Worm (Caenorhabditis elegans) whole organism, young adult: Measurements from ENCODE around the gene tsp-20.

Experiments used
- B0035.1 ChIP-seq: sonication (generic microtip); optimal IDR thresholded peaks from 2 replicates; lab custom pipeline; 2016; ENCODE audit warnings: missing genetic modification characterization, mild to moderate bottlenecking, missing compliant biosample characterization, missing genotype, missing genetic modification reagents
- B0336.3 ChIP-seq: fragments of 200-800 bp; sonication (Bioruptor generic); IDR thresholded peaks from 2 replicates; pipeline ENCODE4 v1.3.6; 2022; ENCODE audit warnings: missing genetic modification characterization, missing compliant biosample characterization
- D2030.7 ChIP-seq: fragments of 200-800 bp; sonication (Bioruptor generic); IDR thresholded peaks from 2 replicates; pipeline ENCODE4 v1.3.6; 2022; ENCODE audit warnings: missing genetic modification reagents, missing genetic modification characterization, missing compliant biosample characterization
- F22D6.2 ChIP-seq: sonication (generic microtip); optimal IDR thresholded peaks from 2 replicates; lab custom pipeline; 2016; ENCODE audit warnings: mild to moderate bottlenecking, missing genetic modification characterization, missing compliant biosample characterization
- F23B12.7 ChIP-seq: sonication (generic microtip); optimal IDR thresholded peaks from 2 replicates; lab custom pipeline; 2017; ENCODE audit warnings: missing genetic modification characterization, mild to moderate bottlenecking, missing compliant biosample characterization, antibody characterized with exemption, moderate library complexity; ENCODE audit not compliant: insufficient read depth
- F37B4.10 ChIP-seq: fragments of 200-800 bp; sonication (Bioruptor generic); IDR thresholded peaks from 2 replicates; pipeline ENCODE4 v1.3.6; 2022; ENCODE audit warnings: missing genetic modification characterization, missing compliant biosample characterization
- K11D2.4 ChIP-seq: fragments of 200-800 bp; sonication (Bioruptor generic); IDR thresholded peaks from 2 replicates; pipeline ENCODE4 v1.3.6; 2022; ENCODE audit warnings: missing genetic modification reagents, missing genetic modification characterization, missing compliant biosample characterization
- K12H6.12 ChIP-seq: fragments of 200-800 bp; sonication (Bioruptor generic); optimal IDR thresholded peaks from 2 replicates; lab custom pipeline; 2018; ENCODE audit warnings: mild to moderate bottlenecking, missing genetic modification characterization, missing compliant biosample characterization
- T07F8.4 ChIP-seq: sonication (generic microtip); optimal IDR thresholded peaks from 2 replicates; lab custom pipeline; 2016; ENCODE audit warnings: mild to moderate bottlenecking, missing genetic modification characterization, moderate library complexity, missing compliant biosample characterization
- T26A5.8 ChIP-seq: sonication (generic microtip); optimal IDR thresholded peaks from 2 replicates; lab custom pipeline; 2016; ENCODE audit warnings: missing genetic modification characterization, missing compliant biosample characterization
- Y67H2A.10 ChIP-seq: fragments of 200-800 bp; sonication (Bioruptor generic); conservative IDR thresholded peaks from 2 replicates; pipeline ENCODE4 v1.3.6; 2022; ENCODE audit warnings: missing genetic modification reagents, missing genetic modification characterization, missing compliant biosample characterization
- Y79H2A.3 ChIP-seq: fragments of 200-800 bp; sonication (Bioruptor generic); conservative IDR thresholded peaks from 2 replicates; pipeline ENCODE4 v1.3.6; 2022; ENCODE audit warnings: missing genetic modification reagents, missing genetic modification characterization, missing compliant biosample characterization
- ZK185.1 ChIP-seq: sonication (generic microtip); optimal IDR thresholded peaks from 2 replicates; lab custom pipeline; 2016; ENCODE audit warnings: mild to moderate bottlenecking, missing genetic modification characterization, missing compliant biosample characterization; ENCODE audit not compliant: poor library complexity, severe bottlenecking
- ama-1 ChIP-seq, 3 experiments: fragments of 150-350 bp in 1 of 3; sonication (generic microtip) in 2 of 3; optimal IDR thresholded peaks; 2 replicates each; lab custom pipeline; 2014 to 2018; ENCODE audit warnings: missing biosample characterization in 2 of 3, missing genetic modification characterization in 2 of 3, missing genetic modification reagents in 2 of 3
- atf-7 ChIP-seq: sonication (generic microtip); optimal IDR thresholded peaks from 2 replicates; lab custom pipeline; 2017; ENCODE audit warnings: mild to moderate bottlenecking, missing genetic modification characterization, missing compliant biosample characterization
- athp-1 ChIP-seq: sonication (generic microtip); optimal IDR thresholded peaks from 2 replicates; lab custom pipeline; 2017; ENCODE audit warnings: mild to moderate bottlenecking, missing genetic modification characterization, missing compliant biosample characterization
- bed-1 ChIP-seq: fragments of 200-800 bp; sonication (Bioruptor generic); IDR thresholded peaks from 2 replicates; pipeline ENCODE4 v1.3.6; 2022; ENCODE audit warnings: missing genetic modification reagents, missing genetic modification characterization, missing compliant biosample characterization
- cebp-2 ChIP-seq: fragments of 200-800 bp; sonication (Bioruptor generic); IDR thresholded peaks from 2 replicates; pipeline ENCODE4 v1.3.6; 2022; ENCODE audit warnings: missing genetic modification characterization, missing compliant biosample characterization
- dpl-1 ChIP-seq: fragments of 150-350 bp; optimal IDR thresholded peaks from 2 replicates; lab custom pipeline; 2014; ENCODE audit warnings: missing biosample characterization, missing genetic modification reagents, missing genetic modification characterization
- efl-1 ChIP-seq: fragments of 150-350 bp; optimal IDR thresholded peaks from 2 replicates; lab custom pipeline; 2014; ENCODE audit warnings: missing biosample characterization, missing genetic modification reagents, missing genetic modification characterization
- egl-44 ChIP-seq: fragments of 200-800 bp; sonication (Bioruptor generic); IDR thresholded peaks from 2 replicates; pipeline ENCODE4 v1.3.6; 2022; ENCODE audit warnings: missing genetic modification reagents, missing genetic modification characterization, missing compliant biosample characterization
- ekl-4 ChIP-seq: fragments of 200-800 bp; sonication (Bioruptor generic); IDR thresholded peaks from 2 replicates; pipeline ENCODE4 v1.3.6; 2022; ENCODE audit warnings: missing genetic modification reagents, missing genetic modification characterization, missing compliant biosample characterization
- fkh-3 ChIP-seq: sonication (generic microtip); optimal IDR thresholded peaks from 2 replicates; lab custom pipeline; 2016; ENCODE audit warnings: mild to moderate bottlenecking, missing genetic modification characterization, missing compliant biosample characterization
- gei-17 ChIP-seq: fragments of 200-800 bp; sonication (Bioruptor generic); optimal IDR thresholded peaks from 2 replicates; lab custom pipeline; 2018; ENCODE audit warnings: mild to moderate bottlenecking, missing genetic modification characterization, missing compliant biosample characterization
- hlh-12 ChIP-seq: sonication (generic microtip); optimal IDR thresholded peaks from 2 replicates; lab custom pipeline; 2016; ENCODE audit warnings: missing genetic modification characterization, missing compliant biosample characterization
- hlh-26 ChIP-seq: fragments of 200-800 bp; sonication (Bioruptor generic); conservative IDR thresholded peaks from 2 replicates; pipeline ENCODE4 v1.3.6; 2022; ENCODE audit warnings: missing genetic modification reagents, missing genetic modification characterization, missing compliant biosample characterization
- hmg-20 ChIP-seq: fragments of 200-800 bp; sonication (Bioruptor generic); IDR thresholded peaks from 2 replicates; pipeline ENCODE4 v1.3.6; 2022; ENCODE audit warnings: missing genetic modification reagents, missing genetic modification characterization, missing compliant biosample characterization
- hsf-1 ChIP-seq: fragments of 200-800 bp; sonication (Bioruptor generic); IDR thresholded peaks from 2 replicates; pipeline ENCODE4 v1.3.6; 2022; ENCODE audit warnings: missing genetic modification reagents, missing genetic modification characterization, missing compliant biosample characterization
- lin-35 ChIP-seq, 3 experiments: fragments of 150-350 bp in 2 of 3; sonication (generic microtip) in 1 of 3; optimal IDR thresholded peaks; 2 replicates each; lab custom pipeline; 2014 to 2018; ENCODE audit warnings: missing biosample characterization in 3 of 3, missing genetic modification characterization in 3 of 3, missing genetic modification reagents in 3 of 3
- lin-40 ChIP-seq: sonication (generic microtip); optimal IDR thresholded peaks from 2 replicates; lab custom pipeline; 2016; ENCODE audit warnings: missing genetic modification characterization, mild to moderate bottlenecking, missing compliant biosample characterization, missing genotype, missing genetic modification reagents
- madf-6 ChIP-seq: fragments of 200-800 bp; sonication (Bioruptor generic); IDR thresholded peaks from 2 replicates; pipeline ENCODE4 v1.3.6; 2022; ENCODE audit warnings: missing genetic modification reagents, missing genetic modification characterization, missing compliant biosample characterization
- mcd-1 ChIP-seq: fragments of 200-800 bp; sonication (Bioruptor generic); IDR thresholded peaks from 2 replicates; pipeline ENCODE4 v1.3.6; 2022; ENCODE audit warnings: missing genetic modification reagents, missing genetic modification characterization, missing compliant biosample characterization
- nhr-120 ChIP-seq: fragments of 200-800 bp; sonication (Bioruptor generic); IDR thresholded peaks from 2 replicates; pipeline ENCODE4 v1.3.6; 2022; ENCODE audit warnings: missing genetic modification characterization, missing compliant biosample characterization
- nhr-27 ChIP-seq: fragments of 200-800 bp; sonication (Bioruptor generic); optimal IDR thresholded peaks from 2 replicates; lab custom pipeline; 2018; ENCODE audit warnings: mild to moderate bottlenecking, missing genetic modification characterization, moderate library complexity, missing compliant biosample characterization
- pbrm-1 ChIP-seq: fragments of 200-800 bp; sonication (Bioruptor generic); IDR thresholded peaks from 2 replicates; pipeline ENCODE4 v1.3.6; 2022; ENCODE audit warnings: missing genetic modification reagents, missing genetic modification characterization, missing compliant biosample characterization
- pha-4 ChIP-seq: fragments of 150-350 bp; sonication (generic microtip); optimal IDR thresholded peaks from 2 replicates; lab custom pipeline; 2014; ENCODE audit warnings: missing biosample characterization, missing genetic modification reagents, missing genetic modification characterization
- snpc-1.3 ChIP-seq: sonication (generic microtip); optimal IDR thresholded peaks from 2 replicates; lab custom pipeline; 2017; ENCODE audit warnings: missing genetic modification characterization, mild to moderate bottlenecking, missing compliant biosample characterization, antibody characterized with exemption, moderate library complexity, missing genotype, missing genetic modification reagents; ENCODE audit not compliant: insufficient read depth
- snpc-3.4 ChIP-seq: sonication (generic microtip); optimal IDR thresholded peaks from 2 replicates; lab custom pipeline; 2017; ENCODE audit warnings: missing genetic modification characterization, mild to moderate bottlenecking, missing compliant biosample characterization, antibody characterized with exemption, moderate library complexity, missing genotype, missing genetic modification reagents
- tlf-1 ChIP-seq: fragments of 200-800 bp; sonication (Bioruptor generic); optimal IDR thresholded peaks from 2 replicates; lab custom pipeline; 2018; ENCODE audit warnings: mild to moderate bottlenecking, missing genetic modification characterization, missing compliant biosample characterization
- xnd-1 ChIP-seq: sonication (generic microtip); optimal IDR thresholded peaks from 2 replicates; lab custom pipeline; 2016; ENCODE audit warnings: missing genotype, missing genetic modification reagents, missing genetic modification characterization, missing compliant biosample characterization
- ztf-28 ChIP-seq: fragments of 200-800 bp; sonication (Bioruptor generic); IDR thresholded peaks from 2 replicates; pipeline ENCODE4 v1.3.6; 2022; ENCODE audit warnings: missing genetic modification reagents, missing genetic modification characterization, missing compliant biosample characterization
- ztf-3 ChIP-seq: fragments of 200-800 bp; sonication (Bioruptor generic); optimal IDR thresholded peaks from 2 replicates; lab custom pipeline; 2018; ENCODE audit warnings: mild to moderate bottlenecking, missing genetic modification characterization, missing compliant biosample characterization

Gene tsp-20

ce11 chrX:12064908-12065307 is 31.1 kb upstream of the tsp-20 start, which contains the start of gene lgc-23:
Gene lgc-23 (plus strand): TSS chrX:12065208.
- TF ChIP-seq cebp-2 (GFP tag; lab: Robert Waterston, UW) (no peak), hlh-12 (tag; lab: Kevin White, UChicago) (no peak), Y79H2A.3 (GFP tag; lab: Robert Waterston, UW) (no peak), B0035.1 (tag; lab: Kevin White, UChicago) (no peak), atf-7 (tag; lab: Kevin White, UChicago) (no peak), F23B12.7 (tag; lab: Kevin White, UChicago) (no peak), ztf-28 (no peak), T26A5.8 (tag; lab: Kevin White, UChicago) (no peak), K11D2.4 (GFP tag; lab: Robert Waterston, UW) (no peak)

ce11 chrX:12056973-12057372 is 23.1 kb upstream of the tsp-20 start, which contains the start of gene B0198.3:
Gene B0198.3 (minus strand): TSS chrX:12057073.
- TF ChIP-seq snpc-3.4 (tag; lab: Kevin White, UChicago): no peak
- TF ChIP-seq fkh-3: no peak
- TF ChIP-seq gei-17: no peak
- no peak for TF ChIP-seq ama-1 (optimal IDR thresholded peaks at IDR 0.05; lab: Kevin White, UChicago)
- no peak for TF ChIP-seq ama-1 (GFP tag; optimal IDR thresholded peaks at IDR 0.05; lab: Kevin White, UChicago)
- no peak for TF ChIP-seq pha-4
- no peak for TF ChIP-seq B0336.3 (GFP tag; lab: Robert Waterston, UW)
- no peak for TF ChIP-seq ztf-3 (GFP tag; lab: Kevin White, UChicago)
- no peak for TF ChIP-seq hmg-20 (GFP tag; lab: Robert Waterston, UW)
- TF ChIP-seq D2030.7 (GFP tag; lab: Robert Waterston, UW): no peak
- no peak for TF ChIP-seq athp-1 (tag; lab: Kevin White, UChicago)
- no peak for TF ChIP-seq pbrm-1 (GFP tag; lab: Robert Waterston, UW)

- TF ChIP-seq Y67H2A.10: no peak
Observed at ce11 chrX:12038728-12039127, 4.9 kb upstream of the tsp-20 start.

ce11 chrX:12037978-12038377 is 4.1 kb upstream of the tsp-20 start:
- TF ChIP-seq ZK185.1 (tag; lab: Kevin White, UChicago) (no peak), T26A5.8 (tag; lab: Kevin White, UChicago) (no peak), hsf-1 (GFP tag; lab: Robert Waterston, UW) (no peak), hlh-26 (GFP tag; lab: Robert Waterston, UW) (no peak), F37B4.10 (GFP tag; lab: Robert Waterston, UW) (no peak), xnd-1 (tag; lab: Kevin White, UChicago) (no peak), nhr-27 (tag; lab: Kevin White, UChicago) (no peak), lin-35 (GFP tag; optimal IDR thresholded peaks at IDR 0.05; lab: Kevin White, UChicago) (no peak)

- no peak for TF ChIP-seq lin-40 (tag; lab: Kevin White, UChicago)
- no peak for TF ChIP-seq tlf-1 (GFP tag; lab: Kevin White, UChicago)
- TF ChIP-seq bed-1 (GFP tag; lab: Robert Waterston, UW): no peak
- TF ChIP-seq egl-44 (GFP tag; lab: Robert Waterston, UW): no peak
- TF ChIP-seq F22D6.2 (tag; lab: Kevin White, UChicago): no peak
- no peak for TF ChIP-seq K12H6.12 (tag; lab: Kevin White, UChicago)
- TF ChIP-seq ekl-4: no peak
- TF ChIP-seq efl-1 (GFP tag; lab: Kevin White, UChicago): no peak
- TF ChIP-seq nhr-120 (GFP tag; lab: Robert Waterston, UW): no peak
- TF ChIP-seq hsf-1 (GFP tag; lab: Robert Waterston, UW): no peak
- no peak for TF ChIP-seq mcd-1 (GFP tag; lab: Robert Waterston, UW)
- TF ChIP-seq madf-6: no peak
- no peak for TF ChIP-seq Y67H2A.10
- no peak for TF ChIP-seq B0336.3 (GFP tag; lab: Robert Waterston, UW)
- TF ChIP-seq snpc-1.3 (tag; lab: Kevin White, UChicago): no peak
- TF ChIP-seq dpl-1 (GFP tag; lab: Kevin White, UChicago): no peak
- TF ChIP-seq T07F8.4: no peak
Observed at ce11 chrX:12036114-12036513, 2.3 kb upstream of the tsp-20 start.
